Fruit fly (Drosophila melanogaster): Measurements from ENCODE around the gene ara.

ara gene

DNA sequence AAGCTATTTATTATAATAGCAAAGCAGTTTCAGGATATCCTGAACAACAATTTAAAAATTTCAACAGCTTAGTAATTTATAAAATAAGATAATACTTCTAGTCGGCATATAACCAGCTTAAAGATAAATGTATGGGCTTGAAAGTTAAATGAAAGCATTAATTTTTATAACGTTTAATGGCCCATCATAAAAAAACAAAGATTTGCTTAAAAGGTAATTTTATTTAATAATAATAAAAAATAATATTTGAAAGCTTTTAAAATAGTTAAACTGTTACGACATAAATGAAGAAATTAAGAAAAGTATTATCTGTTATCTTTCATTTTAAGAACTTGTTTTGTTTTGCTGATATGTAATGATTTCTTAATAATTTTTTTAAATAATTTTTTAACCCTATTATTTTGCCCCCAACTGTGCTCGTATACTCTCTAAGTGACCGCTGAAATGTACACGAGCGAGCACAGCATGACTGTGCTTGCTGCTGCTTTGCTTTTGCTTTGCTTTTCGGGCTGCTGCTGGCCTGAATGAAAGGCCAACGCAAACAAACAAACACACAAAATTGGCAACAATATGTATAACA, 6.8 kb downstream of the ara start:
- TF ChIP-seq noc (tag; optimal IDR thresholded peaks at IDR 0.05) = no peak

DNA sequence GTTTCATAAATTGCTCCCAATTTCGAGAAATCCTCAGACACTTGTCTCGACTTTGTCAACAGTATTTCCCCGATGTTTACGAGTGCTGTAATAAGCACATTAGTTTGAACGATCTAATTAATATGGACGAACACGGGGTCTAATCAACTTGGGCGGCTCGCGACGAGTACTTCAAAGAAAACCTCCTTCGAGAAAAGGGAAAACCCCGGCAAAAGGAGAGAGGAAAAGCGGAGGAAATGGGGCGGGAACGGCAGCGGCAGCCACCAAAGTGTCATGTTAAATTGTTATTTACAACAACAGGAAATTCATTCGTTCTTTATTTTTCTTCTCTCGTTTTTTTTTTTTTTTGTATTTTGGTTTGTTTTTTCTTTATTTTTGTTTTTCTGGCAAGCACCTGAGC, 7.8 kb downstream of the ara start:
- no peak for TF ChIP-seq noc (tag; optimal IDR thresholded peaks at IDR 0.05)

DNA sequence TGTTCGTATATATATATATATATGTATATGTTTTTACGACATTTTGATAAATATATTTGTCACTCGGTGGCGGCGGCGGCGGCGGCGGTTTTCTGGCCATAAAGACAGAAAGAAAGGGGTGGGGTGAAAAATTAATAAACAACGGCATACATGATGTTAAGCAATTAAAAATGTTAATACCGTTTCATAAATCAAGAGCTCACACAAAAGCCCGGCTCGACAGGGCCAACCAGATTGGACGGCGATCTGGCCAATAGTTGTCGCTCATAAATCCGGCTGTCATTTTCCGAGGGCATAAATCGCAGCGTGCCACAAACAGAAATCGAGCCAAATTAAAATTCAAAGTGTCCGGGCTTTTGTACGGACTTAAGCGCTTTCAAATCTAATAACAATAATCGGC, 8.4 kb downstream of the ara start:
- no peak for TF ChIP-seq noc (tag; optimal IDR thresholded peaks at IDR 0.05)

DNA sequence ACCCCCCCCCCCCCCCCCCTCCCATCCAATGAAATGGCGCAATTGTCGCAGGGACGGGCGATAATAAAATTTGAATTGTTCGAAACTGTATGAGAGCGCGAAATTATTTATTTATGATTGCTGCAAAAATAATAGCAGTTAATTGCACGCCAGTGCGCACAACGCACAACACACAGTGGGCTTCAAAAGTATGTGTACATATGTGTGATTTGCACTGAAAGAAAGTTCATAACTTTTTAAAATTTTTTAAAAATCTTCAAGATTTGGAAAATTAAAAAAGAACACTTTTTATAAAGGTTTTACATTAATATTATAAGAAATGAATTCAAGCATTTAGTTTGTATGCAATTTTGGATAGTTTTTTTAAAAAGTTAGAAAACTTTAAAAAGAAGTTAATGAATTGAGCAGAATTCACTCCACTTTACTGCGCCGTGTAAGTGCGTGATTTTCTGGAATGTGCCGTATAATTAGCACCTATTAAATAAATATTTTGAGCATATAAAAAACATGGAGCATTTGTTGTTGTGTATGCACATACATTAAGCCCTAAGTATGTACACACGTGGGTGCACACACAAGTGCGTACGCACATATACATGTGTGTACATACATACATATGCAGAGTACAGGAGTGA, 9.6 kb downstream of the ara start:
- no peak for TF ChIP-seq noc (tag; optimal IDR thresholded peaks at IDR 0.05)

DNA sequence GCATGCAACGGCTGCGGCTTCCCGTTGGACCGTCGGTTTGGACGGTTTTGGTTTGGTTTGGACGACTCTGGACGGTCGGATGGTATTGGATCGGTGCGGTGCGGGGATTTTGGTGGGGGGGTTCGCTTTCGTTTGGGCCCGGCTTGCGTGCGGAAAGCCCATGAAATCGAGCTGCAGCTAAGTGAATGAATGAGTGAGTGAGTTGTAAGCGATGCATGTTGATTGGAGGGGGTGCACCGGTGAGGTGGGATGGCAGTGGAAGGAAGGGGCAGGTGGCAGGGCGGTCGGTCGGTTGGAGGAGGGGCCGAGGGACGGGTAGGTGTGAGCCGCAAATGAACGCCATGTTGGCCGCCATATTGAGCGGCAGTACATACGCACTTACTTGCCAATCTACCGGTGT, 10.2 kb downstream of the ara start:
- no peak for TF ChIP-seq noc (tag; optimal IDR thresholded peaks at IDR 0.05)

DNA sequence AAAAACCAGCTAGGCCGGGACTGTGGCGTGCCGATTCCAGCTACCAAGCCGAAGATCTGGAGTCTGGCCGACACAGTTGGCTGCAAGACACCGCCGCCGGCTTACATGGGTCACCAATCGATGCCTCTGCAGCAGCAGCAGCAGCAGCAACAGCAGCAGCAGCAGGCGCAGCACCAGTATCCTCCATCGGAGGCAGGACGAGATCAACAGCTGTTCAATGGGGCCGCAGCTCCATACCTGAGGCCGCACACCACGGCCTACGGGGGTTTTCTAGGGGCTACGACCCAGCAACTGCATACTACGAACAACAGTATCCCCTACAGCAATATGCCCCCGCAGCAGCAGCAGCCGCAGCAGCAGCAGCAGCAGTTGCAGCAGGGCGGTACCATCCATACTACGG, 14.4 kb downstream of the ara start:
- TF ChIP-seq noc (tag; optimal IDR thresholded peaks at IDR 0.05) = no peak

DNA sequence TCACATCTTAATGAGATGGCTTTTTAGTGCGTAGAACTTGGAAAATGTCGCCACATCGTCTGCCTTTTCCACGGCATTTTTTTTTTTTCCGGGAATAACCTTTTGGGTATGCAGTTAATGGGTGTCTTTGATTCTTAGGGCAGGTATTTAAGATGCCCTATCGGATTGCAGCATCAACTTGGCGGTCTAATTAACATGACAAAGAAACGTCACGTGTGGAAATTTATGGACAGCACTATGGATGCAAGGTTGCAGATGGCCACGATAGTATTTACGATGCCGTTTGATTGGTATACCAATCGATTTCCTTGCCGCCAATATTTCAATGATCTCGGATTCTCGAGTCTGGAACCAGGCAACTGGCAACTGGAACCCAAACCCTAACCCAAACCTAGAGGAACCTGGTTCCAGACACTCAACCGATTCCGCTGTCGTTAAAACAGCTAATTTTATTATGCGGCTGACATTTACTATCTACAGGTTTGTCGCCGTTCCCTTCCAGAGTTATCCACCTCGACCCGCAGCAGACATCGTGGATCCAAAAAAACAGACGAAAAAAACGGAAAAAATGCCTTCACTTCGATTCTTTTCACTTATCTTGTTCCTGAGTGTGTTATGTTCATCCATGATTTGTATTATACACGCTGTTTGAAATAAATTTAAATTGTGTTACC, 20.9 kb downstream of the ara start:
- no peak for TF ChIP-seq noc (tag; optimal IDR thresholded peaks at IDR 0.05)

DNA sequence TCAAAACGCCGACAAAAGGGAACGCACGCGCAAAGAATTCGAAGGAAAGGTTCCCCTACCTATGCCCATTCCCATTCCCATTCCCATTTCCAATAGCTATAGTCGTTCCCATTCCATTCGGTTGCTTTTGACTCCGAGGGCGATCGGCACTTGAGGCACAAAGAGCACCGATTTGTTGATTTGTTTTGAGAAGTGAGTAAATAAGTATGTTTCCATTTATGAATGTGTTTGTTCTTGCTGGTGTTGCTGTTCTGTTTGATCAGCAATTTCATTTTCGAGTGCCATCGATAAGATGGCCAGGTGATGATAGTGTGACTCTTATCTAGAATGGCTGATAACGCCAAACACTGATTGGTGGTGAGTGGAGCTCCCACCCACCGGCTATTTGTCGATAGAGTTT, 25.8 kb downstream of the ara start:
- TF ChIP-seq noc (tag; optimal IDR thresholded peaks at IDR 0.05) = no peak

DNA sequence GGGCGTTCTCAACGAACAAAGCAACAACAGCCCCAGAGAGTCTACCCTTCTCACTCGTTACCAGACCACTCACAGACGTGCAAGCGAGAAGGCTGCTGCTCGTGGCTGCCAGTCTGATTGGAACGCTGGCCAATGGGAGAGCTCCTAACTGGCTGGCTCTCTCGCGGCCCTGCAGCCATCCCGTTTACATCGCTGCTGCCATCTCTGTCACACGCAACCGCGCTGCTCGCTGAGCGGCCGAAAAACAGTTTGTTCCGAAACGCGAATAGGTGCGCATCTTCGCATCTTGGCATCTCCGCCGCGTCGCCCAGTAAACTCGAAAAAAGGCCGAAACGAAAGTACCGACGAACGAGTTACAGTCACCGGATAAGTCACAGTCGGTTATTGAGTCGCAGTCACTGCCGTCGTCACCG, 28.9 kb downstream of the ara start, which contains the start of gene caup:
TSS of gene caup (plus strand) at position 245 of the 413 bp plus-strand sequence.
- TF ChIP-seq noc (tag; optimal IDR thresholded peaks at IDR 0.05) = no peak

DNA sequence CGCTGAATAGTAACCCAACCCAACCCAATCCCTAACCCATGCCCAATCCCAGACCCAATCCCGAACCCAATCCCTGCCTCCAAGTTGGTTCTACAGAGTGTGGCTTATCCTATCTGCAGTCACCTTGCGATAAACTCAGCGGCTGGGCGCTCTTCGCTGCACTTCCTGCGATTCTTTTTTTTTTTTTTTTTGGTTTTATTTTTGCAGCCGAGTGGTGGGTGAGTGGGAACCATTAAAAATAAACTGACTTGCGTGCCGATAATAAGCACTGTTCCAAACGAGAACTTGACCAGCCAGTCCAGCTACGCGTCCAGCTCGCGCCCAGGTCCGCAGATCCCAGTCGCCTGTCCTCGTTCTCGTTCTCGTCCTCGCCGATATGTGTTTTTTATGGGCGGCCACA, 34.6 kb downstream of the ara start:
- no peak for TF ChIP-seq noc (tag; optimal IDR thresholded peaks at IDR 0.05)

DNA sequence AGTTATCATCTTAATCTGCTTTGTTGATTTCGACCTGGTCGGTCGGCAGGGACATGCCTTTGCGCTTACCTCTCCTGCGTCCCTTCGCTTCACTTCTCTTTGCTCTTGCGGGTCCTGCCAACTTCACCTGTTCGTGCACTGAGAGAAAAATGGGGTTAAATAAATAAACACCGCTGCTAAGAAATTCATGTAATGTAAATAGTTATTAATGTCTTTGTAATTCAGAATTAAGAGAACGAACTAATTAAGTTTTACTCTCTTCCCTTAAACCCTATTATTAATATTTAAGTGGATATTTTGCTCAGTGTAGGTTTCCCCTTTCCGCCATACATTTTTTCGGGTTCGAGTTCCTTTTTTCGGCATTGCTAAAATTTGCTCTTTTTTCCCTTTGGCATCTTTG, 35.9 kb downstream of the ara start:
- no peak for TF ChIP-seq noc (tag; optimal IDR thresholded peaks at IDR 0.05)

DNA sequence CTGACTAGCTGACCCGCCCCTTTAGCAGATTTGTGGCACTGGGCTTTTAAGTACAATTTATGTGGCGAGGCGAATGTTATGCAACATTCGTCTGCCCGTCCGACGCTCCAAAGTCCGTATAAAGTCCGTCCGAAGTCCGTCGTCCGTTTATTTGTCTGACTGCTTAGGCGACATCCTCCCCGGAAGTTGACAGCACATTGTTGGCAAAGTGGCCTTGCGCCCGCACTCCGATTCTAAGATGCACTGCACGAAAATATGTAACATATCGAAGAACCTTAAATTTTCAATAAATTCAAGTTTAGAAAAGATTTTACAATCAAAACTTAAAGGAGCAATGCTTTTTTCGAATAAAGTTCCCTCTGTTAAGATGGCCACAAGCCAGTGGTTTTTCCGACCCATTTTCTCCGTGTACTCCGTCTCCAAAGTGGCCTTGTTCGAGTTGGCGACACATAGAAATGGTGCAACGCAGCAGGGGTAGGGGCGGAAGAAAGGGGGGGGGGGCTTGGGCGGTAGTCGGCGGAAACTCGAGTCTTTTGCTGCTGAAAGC, 38.4 kb downstream of the ara start:
- no peak for TF ChIP-seq noc (tag; optimal IDR thresholded peaks at IDR 0.05)

DNA sequence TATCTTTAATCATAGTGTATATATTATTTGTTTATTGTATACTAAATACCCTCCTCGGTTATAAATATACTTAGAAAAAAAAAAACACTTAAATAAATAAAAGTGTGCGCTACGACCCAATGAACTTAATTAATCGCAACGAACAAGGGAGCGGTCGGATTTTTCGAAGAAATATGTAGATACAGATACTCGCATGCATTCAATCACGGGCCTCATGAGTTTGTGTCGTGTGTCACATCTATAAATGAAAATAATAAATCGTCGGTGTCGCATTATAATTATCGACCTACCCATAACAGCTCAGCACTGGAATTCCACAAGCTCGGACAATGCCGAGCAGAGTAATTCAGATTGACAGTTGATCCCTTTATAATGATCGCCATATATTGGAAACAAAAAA, 41.4 kb downstream of the ara start:
- no peak for TF ChIP-seq noc (tag; optimal IDR thresholded peaks at IDR 0.05)

DNA sequence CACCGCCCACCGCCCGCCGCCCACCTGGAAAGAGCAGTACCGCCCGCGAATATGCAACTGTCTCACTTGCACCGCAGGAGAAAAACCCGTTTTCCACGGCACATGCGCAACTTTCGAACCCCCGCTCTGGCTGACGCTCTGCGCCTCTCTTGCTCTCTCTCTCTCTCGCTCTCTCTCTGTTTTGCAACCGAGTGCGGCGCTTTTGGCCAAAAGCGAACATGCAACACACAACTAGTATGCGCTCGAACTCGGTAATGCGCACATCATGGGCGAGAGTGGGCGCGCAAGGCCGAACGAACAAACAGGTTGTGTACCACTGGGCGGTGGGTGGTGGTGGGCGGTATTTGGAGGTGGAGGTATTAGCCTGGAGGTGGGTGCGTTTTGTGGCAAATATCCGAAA, 47.2 kb downstream of the ara start:
- no peak for TF ChIP-seq noc (tag; optimal IDR thresholded peaks at IDR 0.05)

DNA sequence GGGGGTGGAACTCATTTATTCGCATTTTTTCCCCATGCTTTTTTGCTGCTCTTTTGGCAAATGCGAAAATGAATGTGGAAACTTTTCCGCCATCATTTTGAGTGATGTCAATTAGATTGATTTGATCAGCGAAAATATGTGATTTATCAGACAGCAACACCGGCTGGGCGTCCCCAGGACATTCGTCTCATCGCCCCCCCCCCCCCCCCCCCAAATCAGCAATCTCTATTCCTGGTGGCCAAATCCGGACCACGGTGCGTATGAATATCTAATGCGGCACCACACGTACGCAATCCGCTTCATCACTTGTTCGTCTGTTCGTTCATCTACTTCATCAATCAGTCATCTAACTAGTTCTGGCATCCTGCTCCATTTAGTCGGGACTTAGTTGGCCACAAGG, 54.5 kb downstream of the ara start:
- no peak for TF ChIP-seq noc (tag; optimal IDR thresholded peaks at IDR 0.05)

DNA sequence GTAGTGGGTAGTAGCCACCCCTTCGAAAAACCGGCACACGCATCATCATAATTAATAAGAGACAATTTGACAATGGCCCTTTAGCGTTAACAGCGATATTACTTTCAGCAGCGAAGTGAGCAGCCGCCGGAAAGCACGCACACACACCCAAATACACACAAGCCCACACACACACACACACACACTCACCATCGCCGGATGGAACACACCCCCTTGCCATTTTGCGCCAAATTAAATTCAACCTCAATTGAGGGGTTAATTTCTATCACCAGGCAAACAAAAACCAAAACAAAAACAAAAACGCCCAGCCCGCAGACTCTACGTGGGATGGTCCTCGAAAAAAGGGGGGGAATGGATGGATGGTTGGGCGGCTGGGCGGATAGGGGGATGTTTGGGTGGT, 57.9 kb downstream of the ara start:
- no peak for TF ChIP-seq noc (tag; optimal IDR thresholded peaks at IDR 0.05)

DNA sequence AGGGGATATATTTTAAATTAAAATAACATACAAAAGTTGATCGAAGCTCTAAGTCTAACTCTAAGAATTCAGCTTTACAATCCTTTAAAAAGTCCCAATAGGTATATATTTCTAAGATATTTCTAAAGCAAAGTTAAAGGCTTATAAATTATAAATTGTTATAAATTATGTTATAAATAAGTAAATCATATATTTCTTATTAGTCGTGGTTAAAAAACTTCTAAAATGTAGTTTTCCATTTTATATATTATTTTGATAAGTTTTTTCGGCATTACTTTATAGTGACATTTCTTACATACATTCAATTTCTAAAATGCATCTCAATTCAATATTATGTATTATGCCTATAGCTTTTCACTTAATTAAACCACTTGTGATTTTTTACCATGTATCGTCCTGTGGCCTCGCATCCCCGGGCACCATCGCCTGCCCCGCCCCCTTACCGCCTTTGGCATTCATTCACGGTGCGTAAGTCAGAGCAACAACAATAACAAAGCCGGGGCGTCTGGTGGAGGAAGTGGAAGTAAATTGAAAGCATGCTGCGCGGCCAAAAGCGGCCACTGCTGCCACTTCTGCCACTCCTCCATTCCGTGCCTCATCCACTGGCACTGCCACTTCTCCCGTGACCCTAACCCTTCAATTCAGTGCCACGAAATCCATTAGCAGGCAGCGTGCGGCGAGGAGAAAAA, 58.6 kb downstream of the ara start:
- TF ChIP-seq noc (tag; optimal IDR thresholded peaks at IDR 0.05) = no peak
